Worm (Caenorhabditis elegans): ENCODE measurements around the gene obr-3.

DNA sequence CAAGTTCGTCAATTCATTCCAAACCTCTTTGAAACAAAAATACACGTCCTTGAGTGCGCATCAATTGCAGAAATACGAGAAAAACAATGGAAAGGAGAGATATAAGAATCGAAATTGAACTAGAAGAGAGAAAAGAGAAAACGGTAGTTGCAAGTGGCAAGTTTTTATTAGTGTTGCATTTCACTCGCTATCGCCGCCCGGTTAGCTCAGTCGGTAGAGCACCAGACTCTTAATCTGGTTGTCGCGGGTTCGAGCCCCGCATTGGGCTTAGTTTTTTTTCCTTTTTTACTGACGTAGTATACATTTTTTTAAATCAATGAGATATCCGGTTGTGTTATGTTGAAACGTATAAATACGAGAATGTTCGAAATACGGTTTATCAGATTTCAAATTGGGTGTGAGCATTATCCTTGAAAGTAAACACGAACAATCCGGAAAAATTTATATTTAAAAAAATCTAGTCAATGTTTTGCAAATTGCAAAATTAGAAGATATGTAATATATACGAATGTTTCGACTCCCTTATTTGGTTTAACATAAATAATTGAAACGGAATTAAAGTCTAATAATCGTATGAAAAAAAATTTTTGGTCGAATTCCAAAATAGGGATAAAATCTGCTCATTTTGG is 28.1 kb downstream of the obr-3 start:
- TF ChIP-seq elt-3 (tag; optimal IDR thresholded peaks at IDR 0.05) (no peak), skn-1 (tag; optimal IDR thresholded peaks at IDR 0.05) (no peak), ama-1 (optimal IDR thresholded peaks at IDR 0.05) (no peak), ztf-11 (tag; optimal IDR thresholded peaks at IDR 0.05) (no peak)
